Worm (Caenorhabditis elegans) whole organism, L1 larva: Measurements from ENCODE around the gene Y53F4B.39.
"Not testable (repeated sequence)": the region's sequence is repeated elsewhere in the genome, so short reads cannot be mapped to it uniquely, and the experiment has no call there.

ENCODE experiments used
- C34B4.2 ChIP-seq: sonication (generic microtip); optimal IDR thresholded peaks from 2 replicates; lab custom pipeline; 2017; ENCODE audit warnings: mild to moderate bottlenecking, missing genetic modification characterization, missing compliant biosample characterization
- aly-2 ChIP-seq: fragments of 150-350 bp; optimal IDR thresholded peaks from 2 replicates; lab custom pipeline; 2014; ENCODE audit warnings: missing biosample characterization, missing genetic modification characterization
- blmp-1 ChIP-seq: fragments of 150-350 bp; optimal IDR thresholded peaks from 2 replicates; lab custom pipeline; 2014; ENCODE audit warnings: missing biosample characterization, missing genetic modification characterization
- ceh-88 ChIP-seq: fragments of 200-800 bp; sonication (Bioruptor generic); IDR thresholded peaks from 2 replicates; pipeline ENCODE4 v1.3.6; 2022; ENCODE audit warnings: missing genetic modification characterization, missing compliant biosample characterization
- dpl-1 ChIP-seq, 3 experiments: fragments of 150-350 bp in 2 of 3; sonication (generic microtip) in 1 of 3; optimal IDR thresholded peaks; 2 replicates each; lab custom pipeline; 2014 to 2017; ENCODE audit warnings: missing biosample characterization in 3 of 3, missing genetic modification characterization in 3 of 3, missing genetic modification reagents in 3 of 3
- efl-1 ChIP-seq, 4 experiments: fragments of 150-350 bp; optimal IDR thresholded peaks in 3 of 4; peaks in 1 of 4; 1 replicate in 1 of 4; 2 replicates in 3 of 4; lab custom pipeline; 2014; ENCODE audit warnings: missing biosample characterization in 2 of 4, missing genetic modification characterization in 2 of 4, missing genetic modification reagents in 2 of 4
- egl-13 ChIP-seq: sonication (generic microtip); optimal IDR thresholded peaks from 2 replicates; lab custom pipeline; 2016; ENCODE audit warnings: missing genotype, missing genetic modification reagents, missing genetic modification characterization, missing compliant biosample characterization
- egl-27 ChIP-seq, 2 experiments: fragments of 150-350 bp in 1 of 2; sonication (generic microtip); optimal IDR thresholded peaks; 3 replicates each; lab custom pipeline; 2017 to 2018; ENCODE audit warnings: missing biosample characterization in 2 of 2, missing genetic modification characterization in 2 of 2, missing genetic modification reagents in 2 of 2
- grh-1 ChIP-seq: fragments of 200-800 bp; sonication (Bioruptor generic); IDR thresholded peaks from 2 replicates; pipeline ENCODE4 v1.3.6; 2022; ENCODE audit warnings: missing genetic modification reagents, missing genetic modification characterization, missing compliant biosample characterization
- hpl-2 ChIP-seq: fragments of 150-350 bp; optimal IDR thresholded peaks from 2 replicates; lab custom pipeline; 2014; ENCODE audit warnings: missing biosample characterization, missing genetic modification reagents, missing genetic modification characterization
- jun-1 ChIP-seq: fragments of 150-350 bp; optimal IDR thresholded peaks from 2 replicates; lab custom pipeline; 2014; ENCODE audit warnings: missing biosample characterization, missing genetic modification reagents, missing genetic modification characterization
- lin-13 ChIP-seq: fragments of 150-350 bp; optimal IDR thresholded peaks from 2 replicates; lab custom pipeline; 2014; ENCODE audit warnings: missing biosample characterization, missing genetic modification reagents, missing genetic modification characterization
- lin-14 ChIP-seq: fragments of 200-800 bp; sonication (Bioruptor generic); optimal IDR thresholded peaks from 2 replicates; lab custom pipeline; 2018; ENCODE audit warnings: mild to moderate bottlenecking, missing genetic modification characterization, moderate library complexity, missing compliant biosample characterization
- lin-15B ChIP-seq: fragments of 150-350 bp; sonication (generic microtip); optimal IDR thresholded peaks from 3 replicates; lab custom pipeline; 2014; ENCODE audit warnings: missing biosample characterization, missing genetic modification characterization
- lsy-2 ChIP-seq, 2 experiments: fragments of 150-350 bp; optimal IDR thresholded peaks; 2 replicates each; lab custom pipeline; 2014; ENCODE audit warnings: missing biosample characterization in 2 of 2, missing genetic modification characterization in 2 of 2
- mep-1 ChIP-seq: fragments of 150-350 bp; optimal IDR thresholded peaks from 2 replicates; lab custom pipeline; 2014; ENCODE audit warnings: missing biosample characterization, missing genetic modification characterization
- nhr-12 ChIP-seq: sonication (generic microtip); optimal IDR thresholded peaks from 2 replicates; lab custom pipeline; 2017; ENCODE audit warnings: missing biosample characterization, missing genetic modification characterization
- nhr-20 ChIP-seq: sonication (generic microtip); optimal IDR thresholded peaks from 2 replicates; lab custom pipeline; 2016; ENCODE audit warnings: mild to moderate bottlenecking, missing genetic modification characterization, missing compliant biosample characterization
- nhr-237 ChIP-seq: fragments of 150-350 bp; optimal IDR thresholded peaks from 2 replicates; lab custom pipeline; 2014; ENCODE audit warnings: missing biosample characterization, missing genetic modification characterization
- nhr-28 ChIP-seq: fragments of 150-350 bp; optimal IDR thresholded peaks from 2 replicates; lab custom pipeline; 2014; ENCODE audit warnings: missing biosample characterization, missing genetic modification characterization
- nhr-71 ChIP-seq: sonication (generic microtip); optimal IDR thresholded peaks from 2 replicates; lab custom pipeline; 2016; ENCODE audit warnings: mild to moderate bottlenecking, missing genetic modification characterization, moderate library complexity, missing compliant biosample characterization
- nhr-84 ChIP-seq: sonication (generic microtip); optimal IDR thresholded peaks from 2 replicates; lab custom pipeline; 2017; ENCODE audit warnings: missing biosample characterization, missing genetic modification characterization
- nhr-85 ChIP-seq: sonication (generic microtip); peaks from one replicate; lab custom pipeline; 2016; ENCODE audit warnings: missing genetic modification characterization, inconsistent platforms, missing compliant biosample characterization
- pag-3 ChIP-seq: sonication (generic microtip); optimal IDR thresholded peaks from 2 replicates; lab custom pipeline; 2017; ENCODE audit warnings: missing genetic modification characterization, mild to moderate bottlenecking, missing compliant biosample characterization, antibody characterized with exemption, borderline replicate concordance; ENCODE audit not compliant: insufficient read depth
- pqm-1 ChIP-seq: sonication (generic microtip); optimal IDR thresholded peaks from 3 replicates; lab custom pipeline; 2017; ENCODE audit warnings: missing biosample characterization, missing genetic modification characterization
- snu-23 ChIP-seq: sonication (generic microtip); optimal IDR thresholded peaks from 2 replicates; lab custom pipeline; 2016; ENCODE audit warnings: missing genetic modification characterization, missing compliant biosample characterization
- sox-4 ChIP-seq: sonication (generic microtip); optimal IDR thresholded peaks from 2 replicates; lab custom pipeline; 2016; ENCODE audit warnings: missing genetic modification characterization, missing compliant biosample characterization
- unc-30 ChIP-seq: sonication (generic microtip); optimal IDR thresholded peaks from 2 replicates; lab custom pipeline; 2017; ENCODE audit warnings: missing biosample characterization, missing genetic modification characterization
- unc-62 ChIP-seq: fragments of 150-350 bp; optimal IDR thresholded peaks from 2 replicates; lab custom pipeline; 2014; ENCODE audit warnings: missing biosample characterization, missing genetic modification reagents, missing genetic modification characterization
- xbp-1 ChIP-seq: sonication (generic microtip); optimal IDR thresholded peaks from 2 replicates; lab custom pipeline; 2016; ENCODE audit warnings: missing genetic modification characterization, missing compliant biosample characterization
- ztf-11 ChIP-seq, 2 experiments: sonication (generic microtip); optimal IDR thresholded peaks; 2 replicates each; lab custom pipeline; 2016 to 2017; ENCODE audit warnings: missing genetic modification characterization in 2 of 2, missing biosample characterization in 1 of 2, missing compliant biosample characterization in 1 of 2
- ztf-4 ChIP-seq: fragments of 150-350 bp; optimal IDR thresholded peaks from 2 replicates; lab custom pipeline; 2014; ENCODE audit warnings: missing biosample characterization, missing genetic modification characterization

The Y53F4B.39 gene

ce11 chrII:15134332-15134731, 24.4 kb downstream of the Y53F4B.39 start, which contains the start of gene Y53F4B.24:
Y53F4B.24 (minus strand) TSS chrII:15134432.
- peak; percentile 4 for TF ChIP-seq nhr-85 (tag; lab: Kevin White, UChicago)
- no peak for TF ChIP-seq mep-1 (tag; lab: Kevin White, UChicago)
- no peak for TF ChIP-seq dpl-1 (GFP tag; optimal IDR thresholded peaks at IDR 0.05; lab: Kevin White, UChicago)
- no peak for TF ChIP-seq lin-13 (GFP tag; lab: Kevin White, UChicago)
- no peak for TF ChIP-seq pag-3 (tag; lab: Kevin White, UChicago)

- TF ChIP-seq egl-27 (tag; optimal IDR thresholded peaks at IDR 0.05; lab: Kevin White, UChicago) (no peak), snu-23 (GFP tag; lab: Kevin White, UChicago) (no peak), nhr-84 (no peak), sox-4 (tag; lab: Kevin White, UChicago) (no peak), xbp-1 (tag; lab: Kevin White, UChicago) (no peak), pqm-1 (tag; lab: Kevin White, UChicago) (no peak), nhr-71 (no peak)
These were observed 25.9 kb downstream of the Y53F4B.39 start, which contains the start of gene Y53F4B.25 for ce11 chrII:15135886-15136285. Y53F4B.25 (plus strand) TSS chrII:15136186.

DNA sequence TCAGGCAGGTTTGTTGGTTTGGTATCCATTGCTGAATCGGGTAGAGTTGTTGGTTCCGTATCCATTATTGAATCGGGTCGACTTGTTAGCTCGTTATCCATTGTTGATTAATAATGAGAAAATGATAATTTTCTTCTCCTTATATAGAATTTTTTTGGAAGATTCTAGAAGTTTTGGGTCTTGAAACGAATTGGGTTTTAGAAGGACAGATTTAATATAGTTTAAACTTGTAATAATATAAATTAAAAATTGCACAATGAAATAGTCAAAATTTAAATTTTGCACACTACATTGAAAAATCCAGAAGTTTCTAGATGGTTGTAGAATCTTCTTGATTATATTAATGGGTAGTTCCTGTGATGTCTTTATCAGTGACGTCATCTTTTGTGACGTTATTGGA, 30.9 kb downstream of the Y53F4B.39 start, which contains the start of gene Y53F4B.26:
TSS of gene Y53F4B.26 (minus strand) at position 101 of the 400 bp plus-strand sequence.
- TF ChIP-seq sox-4 (tag; lab: Kevin White, UChicago); ceh-88 (GFP tag; lab: Robert Waterston, UW); snu-23 (GFP tag; lab: Kevin White, UChicago): not testable (repeated sequence)

ce11 chrII:15143729-15144128, 33.8 kb downstream of the Y53F4B.39 start:
- TF ChIP-seq unc-62 (GFP tag; lab: Kevin White, UChicago): no peak
- no peak for TF ChIP-seq efl-1 (optimal IDR thresholded peaks at IDR 0.05; lab: Kevin White, UChicago)
- peak in 1 of 2 experiments; percentile 90 for TF ChIP-seq efl-1 (GFP tag; optimal IDR thresholded peaks at IDR 0.05 in 1 of 2; lab: Kevin White, UChicago)
- no peak for TF ChIP-seq nhr-28 (tag; lab: Kevin White, UChicago)
- TF ChIP-seq unc-30 (tag; lab: Kevin White, UChicago): no peak
- TF ChIP-seq lsy-2 (tag; optimal IDR thresholded peaks at IDR 0.05; lab: Kevin White, UChicago): no peak

DNA sequence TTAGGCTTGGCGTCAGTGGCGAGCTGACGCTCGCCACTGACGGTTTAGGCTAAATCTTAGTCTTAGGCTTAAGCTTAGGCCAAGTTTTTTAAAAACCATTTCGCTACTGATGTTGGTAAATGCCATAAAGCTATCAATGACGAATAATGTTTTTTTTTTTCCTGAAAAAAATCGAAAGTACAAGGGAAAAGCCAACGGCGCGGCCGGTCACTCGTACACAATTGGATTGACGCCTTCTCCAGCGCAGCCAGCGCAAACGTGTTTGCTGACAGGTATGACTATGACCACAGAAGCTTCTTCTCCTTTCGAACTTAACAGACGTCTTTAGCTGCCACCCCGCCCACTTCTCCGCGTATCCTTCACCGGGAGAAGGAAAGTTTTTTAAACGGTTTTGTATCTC, 35.6 kb downstream of the Y53F4B.39 start, which contains the start of gene Y53F4B.27:
TSS of gene Y53F4B.27 (plus strand) at position 301 of the 400 bp plus-strand sequence.
- TF ChIP-seq ztf-4 (no peak), blmp-1 (tag; lab: Kevin White, UChicago) (peak; percentile 63)
- TF ChIP-seq, all 84 proteins: peak for 1

DNA sequence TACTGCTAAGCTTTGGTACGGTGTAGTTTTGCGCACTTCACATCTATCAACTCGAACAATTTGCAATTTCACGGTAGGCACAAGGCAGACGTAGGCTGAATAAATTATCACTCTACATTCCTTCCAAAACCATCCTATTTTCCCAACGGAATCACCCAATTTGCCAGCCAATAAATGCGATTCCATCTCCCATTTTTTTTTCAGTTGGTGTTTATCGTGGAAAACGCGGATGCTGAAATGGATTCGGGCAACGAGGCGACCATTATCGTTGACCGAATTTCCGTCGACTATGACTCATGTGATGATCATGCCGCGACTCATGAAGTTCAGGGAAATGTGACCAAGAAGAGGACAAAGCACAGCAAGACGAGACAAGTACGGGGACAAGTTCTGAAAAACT, 38.5 kb downstream of the Y53F4B.39 start:
- no peak for TF ChIP-seq hpl-2
- TF ChIP-seq nhr-20 (tag; lab: Kevin White, UChicago): no peak
- no peak for TF ChIP-seq lin-15B
- TF ChIP-seq nhr-237 (tag; lab: Kevin White, UChicago): no peak
- no peak for TF ChIP-seq jun-1 (tag; lab: Kevin White, UChicago)
- no peak for TF ChIP-seq nhr-84
- TF ChIP-seq mep-1 (tag; lab: Kevin White, UChicago): no peak
- no peak for TF ChIP-seq egl-13 (tag; lab: Kevin White, UChicago)
- no peak for TF ChIP-seq lin-14 (GFP tag; lab: Kevin White, UChicago)
- TF ChIP-seq nhr-85 (tag; lab: Kevin White, UChicago): no peak
- TF ChIP-seq ztf-11 (tag; optimal IDR thresholded peaks at IDR 0.05; lab: Kevin White, UChicago): no peak
- TF ChIP-seq grh-1 (GFP tag; lab: Robert Waterston, UW): no peak
- TF ChIP-seq nhr-12: no peak
- no peak for TF ChIP-seq dpl-1 (GFP tag; optimal IDR thresholded peaks at IDR 0.05; lab: Kevin White, UChicago)
- no peak for TF ChIP-seq C34B4.2
- TF ChIP-seq aly-2 (tag; lab: Kevin White, UChicago): no peak
- no peak for TF ChIP-seq unc-62 (GFP tag; lab: Kevin White, UChicago)
- TF ChIP-seq, all 84 proteins: peak for 0
